Worm (Caenorhabditis elegans) whole organism, L3 larva: ENCODE results near the gene nhr-128.

Experiments used
- R02D3.7 ChIP-seq: fragments of 150-350 bp; optimal IDR thresholded peaks from 2 replicates; lab custom pipeline; 2014; ENCODE audit warnings: missing biosample characterization, missing genetic modification characterization
- ZK546.5 ChIP-seq: sonication (generic microtip); optimal IDR thresholded peaks from 2 replicates; lab custom pipeline; 2017; ENCODE audit warnings: missing biosample characterization, missing genetic modification characterization
- aly-2 ChIP-seq: fragments of 150-350 bp; optimal IDR thresholded peaks from 2 replicates; lab custom pipeline; 2014; ENCODE audit warnings: missing biosample characterization, missing genetic modification characterization
- ceh-16 ChIP-seq: sonication (generic microtip); optimal IDR thresholded peaks from 2 replicates; lab custom pipeline; 2017; ENCODE audit warnings: missing biosample characterization, missing genetic modification characterization
- ceh-28 ChIP-seq: fragments of 150-350 bp; optimal IDR thresholded peaks from 2 replicates; lab custom pipeline; 2014; ENCODE audit warnings: missing biosample characterization, missing genetic modification reagents, missing genetic modification characterization
- ceh-9 ChIP-seq: sonication (generic microtip); optimal IDR thresholded peaks from 2 replicates; lab custom pipeline; 2018; ENCODE audit warnings: missing biosample characterization, missing genetic modification characterization
- daf-12 ChIP-seq: fragments of 150-350 bp; optimal IDR thresholded peaks from 2 replicates; lab custom pipeline; 2014; ENCODE audit warnings: missing biosample characterization, missing genetic modification reagents, missing genetic modification characterization
- egl-5 ChIP-seq: fragments of 150-350 bp; optimal IDR thresholded peaks from 2 replicates; lab custom pipeline; 2017; ENCODE audit warnings: missing biosample characterization, missing genetic modification reagents, missing genetic modification characterization, inconsistent platforms
- elt-1 ChIP-seq: fragments of 150-350 bp; optimal IDR thresholded peaks from 2 replicates; lab custom pipeline; 2014; ENCODE audit warnings: missing biosample characterization, missing genetic modification characterization
- eor-1 ChIP-seq, 2 experiments: fragments of 150-350 bp; optimal IDR thresholded peaks; 2 replicates each; lab custom pipeline; 2014 to 2018; ENCODE audit warnings: missing biosample characterization in 2 of 2, missing genetic modification characterization in 2 of 2
- fkh-10 ChIP-seq: sonication (generic microtip); optimal IDR thresholded peaks from 2 replicates; lab custom pipeline; 2017; ENCODE audit warnings: missing biosample characterization, missing genetic modification reagents, missing genetic modification characterization
- fkh-2 ChIP-seq: fragments of 150-350 bp; optimal IDR thresholded peaks from 2 replicates; lab custom pipeline; 2014; ENCODE audit warnings: missing biosample characterization, missing genetic modification reagents, missing genetic modification characterization
- fos-1 ChIP-seq: fragments of 150-350 bp; optimal IDR thresholded peaks from 2 replicates; lab custom pipeline; 2014; ENCODE audit warnings: missing biosample characterization, missing genetic modification characterization
- hmg-11 ChIP-seq: sonication (generic microtip); optimal IDR thresholded peaks from 2 replicates; lab custom pipeline; 2016; ENCODE audit warnings: missing genetic modification characterization, missing compliant biosample characterization
- lin-15B ChIP-seq: fragments of 150-350 bp; optimal IDR thresholded peaks from 2 replicates; lab custom pipeline; 2014; ENCODE audit warnings: missing biosample characterization, missing genetic modification characterization
- lin-39 ChIP-seq: fragments of 150-350 bp; optimal IDR thresholded peaks from 2 replicates; lab custom pipeline; 2018; ENCODE audit warnings: missing biosample characterization, missing genetic modification reagents, missing genetic modification characterization
- nhr-12 ChIP-seq: fragments of 150-350 bp; optimal IDR thresholded peaks from 2 replicates; lab custom pipeline; 2014; ENCODE audit warnings: missing biosample characterization, missing genetic modification characterization
- nhr-23 ChIP-seq: fragments of 150-350 bp; optimal IDR thresholded peaks from 2 replicates; lab custom pipeline; 2014; ENCODE audit warnings: missing biosample characterization, missing genetic modification reagents, missing genetic modification characterization
- nhr-237 ChIP-seq: fragments of 150-350 bp; optimal IDR thresholded peaks from 2 replicates; lab custom pipeline; 2014; ENCODE audit warnings: missing biosample characterization, missing genetic modification characterization
- nhr-25 ChIP-seq: sonication (generic microtip); optimal IDR thresholded peaks from 2 replicates; lab custom pipeline; 2017; ENCODE audit warnings: missing biosample characterization, missing genetic modification characterization
- nhr-28 ChIP-seq: fragments of 150-350 bp; optimal IDR thresholded peaks from 2 replicates; lab custom pipeline; 2014; ENCODE audit warnings: missing biosample characterization, missing genetic modification characterization
- nhr-67 ChIP-seq: fragments of 150-350 bp; optimal IDR thresholded peaks from 2 replicates; lab custom pipeline; 2014; ENCODE audit warnings: missing biosample characterization, missing genetic modification characterization
- nhr-76 ChIP-seq: fragments of 150-350 bp; sonication (generic microtip); optimal IDR thresholded peaks from 5 replicates; lab custom pipeline; 2014; ENCODE audit warnings: missing biosample characterization, missing genetic modification characterization
- pha-4 ChIP-seq: fragments of 150-350 bp; optimal IDR thresholded peaks from 2 replicates; lab custom pipeline; 2014; ENCODE audit warnings: missing biosample characterization, missing genetic modification reagents, missing genetic modification characterization
- pqm-1 ChIP-seq: fragments of 150-350 bp; optimal IDR thresholded peaks from 2 replicates; lab custom pipeline; 2017; ENCODE audit warnings: missing biosample characterization, missing genetic modification characterization, inconsistent platforms
- sea-2 ChIP-seq: fragments of 150-350 bp; sonication (generic microtip); optimal IDR thresholded peaks from 4 replicates; lab custom pipeline; 2014; ENCODE audit warnings: missing biosample characterization, missing genetic modification reagents, missing genetic modification characterization
- skn-1 ChIP-seq: fragments of 150-350 bp; optimal IDR thresholded peaks from 2 replicates; lab custom pipeline; 2014; ENCODE audit warnings: missing biosample characterization, missing genetic modification characterization
- snpc-4 ChIP-seq: fragments of 150-350 bp; optimal IDR thresholded peaks from 2 replicates; lab custom pipeline; 2014; ENCODE audit warnings: missing biosample characterization, missing genetic modification characterization
- tbx-2 ChIP-seq: sonication (generic microtip); optimal IDR thresholded peaks from 2 replicates; lab custom pipeline; 2016; ENCODE audit warnings: mild to moderate bottlenecking, missing genetic modification characterization, missing compliant biosample characterization
- unc-39 ChIP-seq: sonication (generic microtip); optimal IDR thresholded peaks from 4 replicates; lab custom pipeline; 2017; ENCODE audit warnings: missing biosample characterization, missing genetic modification characterization
- unc-62 ChIP-seq: fragments of 150-350 bp; sonication (generic microtip); optimal IDR thresholded peaks from 4 replicates; lab custom pipeline; 2014; ENCODE audit warnings: missing biosample characterization, missing genetic modification reagents, missing genetic modification characterization
- zag-1 ChIP-seq: fragments of 150-350 bp; optimal IDR thresholded peaks from 2 replicates; lab custom pipeline; 2014; ENCODE audit warnings: missing biosample characterization, missing genetic modification characterization
- ztf-4 ChIP-seq: fragments of 150-350 bp; optimal IDR thresholded peaks from 2 replicates; lab custom pipeline; 2014; ENCODE audit warnings: missing biosample characterization, missing genetic modification characterization

nhr-128 gene

ce11 chrV:2260660-2261059, 38.8 kb downstream of the nhr-128 start, which contains the start of gene F41B5.12:
Gene F41B5.12, plus strand, starts transcription at chrV:2260960.
- no peak for TF ChIP-seq elt-1 (tag; lab: Kevin White, UChicago)
- no peak for TF ChIP-seq daf-12 (tag; lab: Kevin White, UChicago)
- no peak for TF ChIP-seq sea-2 (GFP tag; lab: Kevin White, UChicago)
- TF ChIP-seq hmg-11 = no peak
- TF ChIP-seq egl-5 (tag; lab: Kevin White, UChicago) = no peak

DNA sequence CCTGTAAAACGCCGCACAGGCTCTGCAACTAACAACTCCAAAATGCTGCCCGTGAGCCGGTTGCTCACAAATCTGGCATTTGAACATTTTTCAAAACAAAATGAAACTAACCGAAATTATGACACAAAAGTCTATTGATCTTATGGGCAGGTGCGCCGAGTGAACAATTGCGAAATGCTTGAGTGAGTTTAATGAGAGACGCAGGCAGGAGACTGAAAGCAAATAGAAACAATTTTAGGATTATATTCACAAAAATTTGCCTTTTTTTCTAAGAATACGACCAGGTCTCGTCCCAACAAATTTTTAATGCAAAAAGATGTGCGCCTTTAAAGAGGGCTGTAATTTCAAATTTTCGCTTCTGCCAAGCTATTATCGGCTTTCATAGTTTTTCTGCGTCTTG, 42.6 kb downstream of the nhr-128 start, which contains the start of gene nhr-183:
TSS of gene nhr-183 (minus strand) at position 180 of the 400 bp plus-strand sequence.
- TF ChIP-seq daf-12 (tag; lab: Kevin White, UChicago) = no peak
- no peak for TF ChIP-seq fkh-10 (GFP tag; lab: Kevin White, UChicago)
- TF ChIP-seq lin-15B (tag; lab: Kevin White, UChicago) = no peak
- TF ChIP-seq pha-4 = peak; percentile 46
- no peak for TF ChIP-seq egl-5 (tag; lab: Kevin White, UChicago)
- no peak for TF ChIP-seq aly-2

DNA sequence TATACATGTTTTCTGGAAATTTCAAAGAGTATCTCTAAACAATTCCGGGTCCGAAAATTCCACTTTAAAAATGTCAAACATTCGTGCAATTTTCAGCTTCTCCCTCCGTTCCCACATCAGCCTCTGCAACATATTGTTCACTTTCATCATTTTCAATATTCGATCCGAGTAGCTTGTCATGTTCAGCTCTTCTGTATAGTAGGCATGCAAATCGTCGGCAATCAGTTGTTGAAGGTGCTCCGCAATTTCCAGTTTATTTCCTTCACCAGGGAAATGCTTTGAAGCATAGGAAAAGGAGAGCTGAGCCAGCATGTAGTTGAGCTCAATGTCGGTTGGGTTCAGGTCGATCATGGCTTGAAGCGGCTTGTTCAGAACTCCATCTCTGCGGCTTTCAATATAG, 43.1 kb downstream of the nhr-128 start:
- TF ChIP-seq nhr-12 = no peak
- no peak for TF ChIP-seq pha-4
- TF ChIP-seq fkh-2 (tag; lab: Kevin White, UChicago) = no peak
- TF ChIP-seq skn-1 (tag; lab: Kevin White, UChicago) = no peak
- TF ChIP-seq sea-2 (GFP tag; lab: Kevin White, UChicago) = no peak
- TF ChIP-seq zag-1 (tag; lab: Kevin White, UChicago) = no peak
- TF ChIP-seq ceh-28 (tag; lab: Kevin White, UChicago) = no peak
- no peak for TF ChIP-seq snpc-4
- TF ChIP-seq lin-39 = no peak
- TF ChIP-seq nhr-76 (tag; lab: Kevin White, UChicago) = no peak
- TF ChIP-seq nhr-67 (tag; lab: Kevin White, UChicago) = no peak
- TF ChIP-seq nhr-237 (tag; lab: Kevin White, UChicago) = no peak
- TF ChIP-seq ZK546.5 (tag; lab: Kevin White, UChicago) = no peak

DNA sequence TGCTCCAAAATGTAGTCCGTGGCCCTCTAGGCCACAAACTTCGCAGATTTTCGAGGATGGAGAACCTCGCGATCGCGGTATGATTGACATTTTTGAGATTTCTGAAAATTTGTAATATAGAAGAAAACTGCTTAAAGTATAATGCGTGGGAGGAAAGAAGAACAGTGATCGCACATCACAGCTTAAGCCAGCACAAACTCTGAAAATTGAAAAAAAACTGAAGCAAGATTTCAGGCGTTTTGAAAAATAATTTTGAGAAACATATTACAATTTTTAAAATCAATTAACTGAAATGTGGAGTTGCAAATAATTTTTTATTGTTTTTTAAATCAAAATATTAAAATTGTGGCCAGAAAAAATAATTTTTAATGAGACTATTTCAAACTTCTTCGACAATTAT, 45.1 kb downstream of the nhr-128 start, which contains the start of gene nhr-275:
TSS of gene nhr-275 (minus strand) at position 101 of the 400 bp plus-strand sequence.
- TF ChIP-seq tbx-2 (tag; lab: Kevin White, UChicago) = no peak
- no peak for TF ChIP-seq R02D3.7 (tag; lab: Kevin White, UChicago)
- no peak for TF ChIP-seq ceh-16 (tag; lab: Kevin White, UChicago)
- no peak for TF ChIP-seq nhr-25
- no peak for TF ChIP-seq pha-4
- no peak for TF ChIP-seq nhr-237 (tag; lab: Kevin White, UChicago)
- TF ChIP-seq elt-1 (tag; lab: Kevin White, UChicago) = no peak
- no peak for TF ChIP-seq nhr-23 (tag; lab: Kevin White, UChicago)
- no peak for TF ChIP-seq eor-1 (tag; optimal IDR thresholded peaks at IDR 0.05; lab: Kevin White, UChicago)

ce11 chrV:2271750-2272149, 49.9 kb downstream of the nhr-128 start, which contains the start of gene Y5H2A.1:
Gene Y5H2A.1, minus strand, starts transcription at chrV:2271850.
- TF ChIP-seq pha-4 = no peak
- TF ChIP-seq hmg-11 = no peak
- TF ChIP-seq eor-1 (tag; optimal IDR thresholded peaks at IDR 0.05; lab: Kevin White, UChicago) = no peak
- no peak for TF ChIP-seq unc-39 (tag; lab: Kevin White, UChicago)
- TF ChIP-seq lin-15B (tag; lab: Kevin White, UChicago) = no peak
- no peak for TF ChIP-seq nhr-237 (tag; lab: Kevin White, UChicago)
- TF ChIP-seq daf-12 (tag; lab: Kevin White, UChicago) = no peak
- TF ChIP-seq fkh-2 (tag; lab: Kevin White, UChicago) = no peak
- TF ChIP-seq R02D3.7 (tag; lab: Kevin White, UChicago) = no peak
- TF ChIP-seq nhr-23 (tag; lab: Kevin White, UChicago) = no peak
- TF ChIP-seq ceh-28 (tag; lab: Kevin White, UChicago) = no peak
- TF ChIP-seq nhr-28 (tag; lab: Kevin White, UChicago) = no peak
- no peak for TF ChIP-seq ceh-16 (tag; lab: Kevin White, UChicago)
- no peak for TF ChIP-seq unc-62
- TF ChIP-seq skn-1 (tag; lab: Kevin White, UChicago) = no peak
- TF ChIP-seq fos-1 = no peak
- TF ChIP-seq ztf-4 (tag; lab: Kevin White, UChicago) = no peak
- TF ChIP-seq pqm-1 (tag; lab: Kevin White, UChicago) = no peak
- no peak for TF ChIP-seq ceh-9 (tag; lab: Kevin White, UChicago)
